Fruit fly (Drosophila melanogaster) whole organism: ENCODE results near the gene Noc1.

ENCODE experiments used
- EcR ChIP-seq, 2 experiments: fragments of >200 bp; optimal IDR thresholded peaks; 2 replicates each; lab custom pipeline; 2017; ENCODE audit warnings: missing biosample characterization in 2 of 2, missing genetic modification characterization in 2 of 2, missing genetic modification reagents in 2 of 2
- pan ChIP-seq: fragments of >200 bp; optimal IDR thresholded peaks from 2 replicates; lab custom pipeline; 2017
- psq ChIP-seq: fragments of >200 bp; optimal IDR thresholded peaks from 2 replicates; lab custom pipeline; 2017
- usp ChIP-seq: fragments of >200 bp; optimal IDR thresholded peaks from 2 replicates; lab custom pipeline; 2017; ENCODE audit warnings: missing biosample characterization, missing genetic modification characterization, mixed read lengths

DNA sequence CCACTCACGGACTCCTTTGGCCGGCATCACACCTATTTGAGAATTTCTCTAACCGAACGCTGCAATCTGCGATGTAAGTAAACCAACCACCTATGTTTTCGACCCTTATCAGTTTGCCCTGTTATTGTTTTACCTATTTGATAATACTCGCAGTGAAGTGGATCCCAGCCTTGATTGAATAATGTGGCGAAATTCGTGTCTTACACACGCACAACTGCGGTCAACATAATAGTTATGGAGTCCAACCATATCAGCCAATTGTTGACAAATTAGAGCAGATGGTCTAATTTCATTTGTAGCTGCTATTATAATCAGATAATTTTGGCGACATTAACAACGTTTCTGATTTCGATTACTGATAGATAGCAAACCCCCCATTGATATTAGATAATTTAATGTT is 3.5 kb upstream of the Noc1 start:
- TF ChIP-seq EcR (GFP tag; optimal IDR thresholded peaks at IDR 0.05; lab: Kevin White, UChicago), result no peak
- no peak for TF ChIP-seq pan
- no peak for TF ChIP-seq usp (GFP tag; lab: Kevin White, UChicago)
- TF ChIP-seq psq (lab: Kevin White, UChicago), result no peak
